Worm (Caenorhabditis elegans) whole organism, midembryonic: Measurements from ENCODE around the gene mbk-2.

Experiments used
- flt-1 ChIP-seq: fragments of 200-800 bp; sonication (Bioruptor generic); IDR thresholded peaks from 2 replicates; pipeline ENCODE4 v1.3.6; 2022; ENCODE audit warnings: missing genetic modification characterization, missing compliant biosample characterization
- tab-1 ChIP-seq: fragments of 200-800 bp; sonication (Bioruptor generic); IDR thresholded peaks from 2 replicates; pipeline ENCODE4 v1.3.6; 2022; ENCODE audit warnings: missing genetic modification characterization, missing compliant biosample characterization
- ztf-29 ChIP-seq: fragments of 200-800 bp; sonication (Bioruptor generic); IDR thresholded peaks from 2 replicates; pipeline ENCODE4 v1.3.6; 2022; ENCODE audit warnings: missing genetic modification reagents, missing genetic modification characterization, missing compliant biosample characterization

DNA sequence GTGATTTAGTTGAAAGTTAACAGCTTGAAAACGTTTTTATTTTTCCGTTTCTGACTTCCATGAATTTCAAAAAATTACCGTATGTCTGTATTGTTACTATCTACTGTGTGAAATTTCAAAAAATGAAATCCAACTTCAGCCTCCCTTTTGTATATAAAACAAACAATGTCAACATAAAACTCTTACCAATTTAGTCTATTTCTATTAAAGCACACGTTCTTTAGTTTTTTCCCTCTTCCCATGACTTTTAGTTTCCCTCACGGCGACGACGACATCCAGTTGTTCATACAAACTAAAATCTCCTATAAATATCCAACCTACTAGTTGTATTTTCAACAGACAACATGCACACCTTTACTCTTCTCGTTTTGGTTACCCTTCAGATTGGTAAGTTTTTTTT, 50.3 kb downstream of the mbk-2 start, which contains the start of gene scl-3:
- TF ChIP-seq flt-1 (GFP tag; lab: Robert Waterston, UW) (no peak), ztf-29 (no peak), tab-1 (GFP tag; lab: Robert Waterston, UW) (no peak)
